Fruit fly (Drosophila melanogaster) Kc167 (cell line): ENCODE measurements around the gene Mhcl.

Source experiments
- Myc ChIP-seq: fragments of >200 bp; optimal IDR thresholded peaks from 2 replicates; lab custom pipeline; 2017; ENCODE audit warnings: missing external identifiers
- Sin3A ChIP-seq: fragments of >200 bp; optimal IDR thresholded peaks from 2 replicates; lab custom pipeline; 2018; ENCODE audit warnings: missing external identifiers
- h ChIP-seq: fragments of >200 bp; optimal IDR thresholded peaks from 3 replicates; lab custom pipeline; 2018; ENCODE audit warnings: missing external identifiers
- insv ChIP-seq: fragments of >200 bp; optimal IDR thresholded peaks from 3 replicates; lab custom pipeline; 2018; ENCODE audit warnings: missing external identifiers
- psq ChIP-seq: fragments of >200 bp; optimal IDR thresholded peaks from 2 replicates; lab custom pipeline; 2017; ENCODE audit warnings: missing external identifiers
- ttk ChIP-seq: sonication (Bioruptor generic); optimal IDR thresholded peaks from 2 replicates; lab custom pipeline; 2017; ENCODE audit warnings: missing external identifiers

The Mhcl gene

dm6 chr3R:16033727-16034126, 64.8 kb downstream of the Mhcl start:
- no peak for TF ChIP-seq insv
- TF ChIP-seq ttk (lab: Kevin White, UChicago) = no peak
- no peak for TF ChIP-seq Sin3A (lab: Kevin White, UChicago)
- TF ChIP-seq h = no peak
- no peak for TF ChIP-seq psq (lab: Kevin White, UChicago)
- TF ChIP-seq Myc = no peak

dm6 chr3R:16030445-16030844, 68.1 kb downstream of the Mhcl start:
- TF ChIP-seq Sin3A (lab: Kevin White, UChicago) (no peak), h (no peak), ttk (lab: Kevin White, UChicago) (no peak), psq (lab: Kevin White, UChicago) (no peak), Myc (no peak), insv (no peak)

- TF ChIP-seq ttk (lab: Kevin White, UChicago) = no peak
- TF ChIP-seq insv = no peak
- TF ChIP-seq Sin3A (lab: Kevin White, UChicago) = no peak
- TF ChIP-seq Myc = no peak
- no peak for TF ChIP-seq h
- no peak for TF ChIP-seq psq (lab: Kevin White, UChicago)
Observed at dm6 chr3R:16029584-16029983, 69.0 kb downstream of the Mhcl start.

dm6 chr3R:16028651-16029050, 69.9 kb downstream of the Mhcl start:
- TF ChIP-seq h (no peak), psq (lab: Kevin White, UChicago) (no peak), Myc (no peak), insv (no peak)

DNA sequence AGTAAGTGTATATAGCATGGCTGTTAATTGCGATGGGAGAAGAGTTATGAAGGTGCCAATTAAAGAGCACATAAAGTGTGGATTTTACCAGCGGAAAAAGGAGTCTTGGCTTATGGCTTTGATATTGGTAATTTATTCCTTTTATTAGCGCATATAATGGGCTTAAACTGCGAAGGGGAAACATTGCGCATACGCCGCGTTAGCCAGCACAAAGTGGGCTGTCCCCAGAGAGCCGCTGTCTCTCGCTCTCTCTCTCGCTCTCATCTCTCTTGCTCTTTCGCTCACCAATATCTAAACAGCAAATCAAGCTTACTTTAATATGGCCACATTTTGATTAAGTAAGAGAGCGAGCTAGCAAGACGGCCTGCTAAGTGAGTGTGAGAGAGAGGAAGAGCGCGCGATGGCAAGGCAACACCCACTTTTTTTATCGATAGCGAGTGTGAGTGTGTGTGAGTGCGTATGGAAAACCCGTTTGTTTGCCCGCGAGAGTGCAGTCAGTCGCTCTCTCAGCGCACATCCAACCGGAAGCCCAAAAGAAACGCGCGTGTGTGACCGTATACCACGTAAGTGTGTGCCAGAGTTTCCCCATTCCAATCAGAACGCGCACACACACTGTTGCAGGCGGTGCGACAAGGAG, 72.9 kb downstream of the Mhcl start, which contains the start of gene pnr:
TSS of gene pnr (plus strand) at position 493 of the 637 bp plus-strand sequence.
- no peak for TF ChIP-seq ttk (lab: Kevin White, UChicago)
- TF ChIP-seq Myc = no peak
- no peak for TF ChIP-seq psq (lab: Kevin White, UChicago)
- no peak for TF ChIP-seq Sin3A (lab: Kevin White, UChicago)
- no peak for TF ChIP-seq insv
- no peak for TF ChIP-seq h

DNA sequence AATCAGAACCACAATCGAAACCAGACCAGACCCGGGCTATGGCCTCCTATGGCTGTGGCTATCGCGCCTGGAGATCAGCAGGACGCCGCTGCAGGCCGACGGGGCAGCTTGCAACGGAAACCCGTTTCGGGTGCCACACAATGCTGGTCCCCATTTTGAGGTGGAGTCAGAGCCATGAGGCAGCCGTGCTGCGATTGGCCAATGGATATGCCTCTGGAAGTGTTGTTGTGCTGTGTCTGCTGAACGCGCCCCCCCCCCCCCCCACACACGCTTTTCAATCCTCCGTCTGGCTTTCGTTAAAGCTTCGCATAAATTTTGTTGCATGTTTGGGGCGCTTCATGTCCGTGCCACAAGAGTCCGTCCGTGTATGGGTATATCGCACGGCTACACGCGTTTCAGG, 74.5 kb downstream of the Mhcl start:
- no peak for TF ChIP-seq psq (lab: Kevin White, UChicago)
- TF ChIP-seq Sin3A (lab: Kevin White, UChicago) = no peak
- no peak for TF ChIP-seq h
- no peak for TF ChIP-seq Myc
- TF ChIP-seq insv = no peak
- no peak for TF ChIP-seq ttk (lab: Kevin White, UChicago)

DNA sequence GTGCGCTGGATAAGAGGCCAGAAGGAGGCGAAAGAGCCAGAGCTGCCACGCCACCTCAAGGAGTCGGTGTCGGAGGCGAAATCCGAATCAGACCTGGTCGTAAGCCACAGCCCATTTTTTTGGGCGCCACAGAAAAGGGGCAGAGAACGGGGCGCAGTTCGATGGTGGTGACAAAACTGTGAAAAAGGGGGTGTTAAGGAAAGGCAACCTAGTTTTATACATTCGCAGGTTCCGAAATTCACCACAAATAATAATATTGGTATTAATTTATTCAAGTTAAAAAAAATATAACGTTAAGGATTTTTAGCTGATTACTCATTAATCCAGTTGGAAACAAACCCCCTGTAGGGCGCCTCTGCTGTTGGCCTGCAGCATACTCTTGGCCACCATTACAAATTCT, 74.9 kb downstream of the Mhcl start:
- TF ChIP-seq h = no peak
- no peak for TF ChIP-seq Sin3A (lab: Kevin White, UChicago)
- TF ChIP-seq insv = no peak
- TF ChIP-seq psq (lab: Kevin White, UChicago) = no peak
- no peak for TF ChIP-seq ttk (lab: Kevin White, UChicago)

DNA sequence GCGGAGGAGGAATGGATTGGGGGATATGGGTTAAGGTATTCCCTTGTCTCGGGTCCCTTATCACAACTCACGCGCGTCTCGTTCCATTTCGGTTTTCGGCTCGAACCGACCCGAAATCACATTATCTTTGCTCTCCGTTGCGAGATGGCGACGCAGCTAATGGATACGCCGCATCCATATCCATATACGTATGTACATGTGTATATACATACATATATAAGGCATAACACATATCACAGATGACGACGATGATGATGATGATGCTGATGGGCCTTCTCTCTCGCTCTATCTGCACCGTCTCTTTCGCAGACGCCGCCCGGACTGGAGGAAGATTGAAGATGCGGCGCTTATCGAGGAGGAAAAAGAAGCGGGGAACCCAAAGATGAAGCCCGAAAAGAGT, 76.6 kb downstream of the Mhcl start:
- TF ChIP-seq ttk (lab: Kevin White, UChicago) (no peak), h (no peak)
